Worm (Caenorhabditis elegans) whole organism, L3 larva: Measurements from ENCODE around the gene ptp-3.
A peak's percentile ranks its signal among the peaks of the same experiment; 100 is the strongest.
"Not testable (repeated sequence)": the region's sequence is repeated elsewhere in the genome, so short reads cannot be mapped to it uniquely, and the experiment has no call there.

Experiments used
- R02D3.7 ChIP-seq: fragments of 150-350 bp; optimal IDR thresholded peaks from 2 replicates; lab custom pipeline; 2014; ENCODE audit warnings: missing biosample characterization, missing genetic modification characterization
- ZK546.5 ChIP-seq: sonication (generic microtip); optimal IDR thresholded peaks from 2 replicates; lab custom pipeline; 2017; ENCODE audit warnings: missing biosample characterization, missing genetic modification characterization
- aly-2 ChIP-seq: fragments of 150-350 bp; optimal IDR thresholded peaks from 2 replicates; lab custom pipeline; 2014; ENCODE audit warnings: missing biosample characterization, missing genetic modification characterization
- ama-1 ChIP-seq: fragments of 150-350 bp; optimal IDR thresholded peaks from 2 replicates; lab custom pipeline; 2018
- ceh-16 ChIP-seq: sonication (generic microtip); optimal IDR thresholded peaks from 2 replicates; lab custom pipeline; 2017; ENCODE audit warnings: missing biosample characterization, missing genetic modification characterization
- ceh-28 ChIP-seq: fragments of 150-350 bp; optimal IDR thresholded peaks from 2 replicates; lab custom pipeline; 2014; ENCODE audit warnings: missing biosample characterization, missing genetic modification reagents, missing genetic modification characterization
- ceh-82 ChIP-seq: fragments of 150-350 bp; optimal IDR thresholded peaks from 2 replicates; lab custom pipeline; 2014; ENCODE audit warnings: missing biosample characterization, missing genetic modification characterization
- ceh-9 ChIP-seq: sonication (generic microtip); optimal IDR thresholded peaks from 2 replicates; lab custom pipeline; 2018; ENCODE audit warnings: missing biosample characterization, missing genetic modification characterization
- daf-12 ChIP-seq: fragments of 150-350 bp; optimal IDR thresholded peaks from 2 replicates; lab custom pipeline; 2014; ENCODE audit warnings: missing biosample characterization, missing genetic modification reagents, missing genetic modification characterization
- egl-27 ChIP-seq: sonication (generic microtip); optimal IDR thresholded peaks from 4 replicates; lab custom pipeline; 2017; ENCODE audit warnings: missing biosample characterization, missing genetic modification reagents, missing genetic modification characterization
- egl-5 ChIP-seq: fragments of 150-350 bp; optimal IDR thresholded peaks from 2 replicates; lab custom pipeline; 2017; ENCODE audit warnings: missing biosample characterization, missing genetic modification reagents, missing genetic modification characterization, inconsistent platforms
- elt-1 ChIP-seq: fragments of 150-350 bp; optimal IDR thresholded peaks from 2 replicates; lab custom pipeline; 2014; ENCODE audit warnings: missing biosample characterization, missing genetic modification characterization
- elt-2 ChIP-seq: sonication (generic microtip); optimal IDR thresholded peaks from 2 replicates; lab custom pipeline; 2016; ENCODE audit warnings: missing genetic modification reagents, mild to moderate bottlenecking, missing genetic modification characterization, missing compliant biosample characterization
- elt-3 ChIP-seq, 3 experiments: fragments of 150-350 bp in 1 of 3; sonication (generic microtip) in 2 of 3; optimal IDR thresholded peaks; 2 replicates in 2 of 3; 4 replicates in 1 of 3; lab custom pipeline; 2014 to 2017; ENCODE audit warnings: missing biosample characterization in 3 of 3, missing genetic modification characterization in 3 of 3
- eor-1 ChIP-seq, 2 experiments: fragments of 150-350 bp; optimal IDR thresholded peaks; 2 replicates each; lab custom pipeline; 2014 to 2018; ENCODE audit warnings: missing biosample characterization in 2 of 2, missing genetic modification characterization in 2 of 2
- fkh-10 ChIP-seq: sonication (generic microtip); optimal IDR thresholded peaks from 2 replicates; lab custom pipeline; 2017; ENCODE audit warnings: missing biosample characterization, missing genetic modification reagents, missing genetic modification characterization
- fkh-2 ChIP-seq: fragments of 150-350 bp; optimal IDR thresholded peaks from 2 replicates; lab custom pipeline; 2014; ENCODE audit warnings: missing biosample characterization, missing genetic modification reagents, missing genetic modification characterization
- fos-1 ChIP-seq: fragments of 150-350 bp; optimal IDR thresholded peaks from 2 replicates; lab custom pipeline; 2014; ENCODE audit warnings: missing biosample characterization, missing genetic modification characterization
- hmg-11 ChIP-seq: sonication (generic microtip); optimal IDR thresholded peaks from 2 replicates; lab custom pipeline; 2016; ENCODE audit warnings: missing genetic modification characterization, missing compliant biosample characterization
- jun-1 ChIP-seq: fragments of 150-350 bp; optimal IDR thresholded peaks from 2 replicates; lab custom pipeline; 2014; ENCODE audit warnings: missing biosample characterization, missing genetic modification reagents, missing genetic modification characterization
- lin-15B ChIP-seq: fragments of 150-350 bp; optimal IDR thresholded peaks from 2 replicates; lab custom pipeline; 2014; ENCODE audit warnings: missing biosample characterization, missing genetic modification characterization
- lin-39 ChIP-seq: fragments of 150-350 bp; optimal IDR thresholded peaks from 2 replicates; lab custom pipeline; 2018; ENCODE audit warnings: missing biosample characterization, missing genetic modification reagents, missing genetic modification characterization
- mdl-1 ChIP-seq: fragments of 150-350 bp; optimal IDR thresholded peaks from 2 replicates; lab custom pipeline; 2014; ENCODE audit warnings: missing biosample characterization, missing genetic modification characterization
- nfya-1 ChIP-seq: sonication (generic microtip); optimal IDR thresholded peaks from 2 replicates; lab custom pipeline; 2017; ENCODE audit warnings: missing genetic modification characterization, mild to moderate bottlenecking, missing compliant biosample characterization, antibody characterized with exemption, moderate library complexity; ENCODE audit not compliant: insufficient read depth
- nhr-12 ChIP-seq: fragments of 150-350 bp; optimal IDR thresholded peaks from 2 replicates; lab custom pipeline; 2014; ENCODE audit warnings: missing biosample characterization, missing genetic modification characterization
- nhr-23 ChIP-seq: fragments of 150-350 bp; optimal IDR thresholded peaks from 2 replicates; lab custom pipeline; 2014; ENCODE audit warnings: missing biosample characterization, missing genetic modification reagents, missing genetic modification characterization
- nhr-237 ChIP-seq: fragments of 150-350 bp; optimal IDR thresholded peaks from 2 replicates; lab custom pipeline; 2014; ENCODE audit warnings: missing biosample characterization, missing genetic modification characterization
- nhr-25 ChIP-seq: sonication (generic microtip); optimal IDR thresholded peaks from 2 replicates; lab custom pipeline; 2017; ENCODE audit warnings: missing biosample characterization, missing genetic modification characterization
- nhr-28 ChIP-seq: fragments of 150-350 bp; optimal IDR thresholded peaks from 2 replicates; lab custom pipeline; 2014; ENCODE audit warnings: missing biosample characterization, missing genetic modification characterization
- nhr-76 ChIP-seq: fragments of 150-350 bp; sonication (generic microtip); optimal IDR thresholded peaks from 5 replicates; lab custom pipeline; 2014; ENCODE audit warnings: missing biosample characterization, missing genetic modification characterization
- nhr-77 ChIP-seq: fragments of 150-350 bp; optimal IDR thresholded peaks from 2 replicates; lab custom pipeline; 2014; ENCODE audit warnings: missing biosample characterization, missing genetic modification characterization
- pha-4 ChIP-seq: fragments of 150-350 bp; optimal IDR thresholded peaks from 2 replicates; lab custom pipeline; 2014; ENCODE audit warnings: missing biosample characterization, missing genetic modification reagents, missing genetic modification characterization
- pqm-1 ChIP-seq: fragments of 150-350 bp; optimal IDR thresholded peaks from 2 replicates; lab custom pipeline; 2017; ENCODE audit warnings: missing biosample characterization, missing genetic modification characterization, inconsistent platforms
- snpc-4 ChIP-seq: fragments of 150-350 bp; optimal IDR thresholded peaks from 2 replicates; lab custom pipeline; 2014; ENCODE audit warnings: missing biosample characterization, missing genetic modification characterization
- unc-62 ChIP-seq: fragments of 150-350 bp; sonication (generic microtip); optimal IDR thresholded peaks from 4 replicates; lab custom pipeline; 2014; ENCODE audit warnings: missing biosample characterization, missing genetic modification reagents, missing genetic modification characterization
- ztf-11 ChIP-seq: fragments of 150-350 bp; optimal IDR thresholded peaks from 2 replicates; lab custom pipeline; 2014; ENCODE audit warnings: missing biosample characterization, missing genetic modification characterization
- ztf-4 ChIP-seq: fragments of 150-350 bp; optimal IDR thresholded peaks from 2 replicates; lab custom pipeline; 2014; ENCODE audit warnings: missing biosample characterization, missing genetic modification characterization

Gene ptp-3

DNA sequence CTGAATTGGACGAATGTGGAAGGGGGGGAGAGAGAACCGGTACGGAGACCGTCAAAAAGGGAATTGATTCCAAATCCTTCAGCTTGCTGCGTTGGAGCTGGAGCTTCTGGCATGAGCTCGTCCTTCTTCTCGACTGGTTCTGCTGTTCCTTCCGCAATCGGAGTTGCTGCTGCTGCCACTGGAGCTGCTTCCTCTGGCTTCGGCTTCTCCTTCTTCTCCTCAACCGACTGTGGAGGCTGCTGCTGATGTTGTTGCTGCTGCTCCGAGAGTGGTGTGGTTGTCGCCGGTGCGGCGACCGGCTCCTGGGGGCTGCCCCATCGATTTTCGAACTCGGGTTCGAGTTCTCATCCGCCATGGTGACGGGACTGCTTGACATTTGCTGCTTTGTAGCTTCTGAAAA lies 40.6 kb upstream of the ptp-3 start, which contains the start of gene R03D7.2:
Gene R03D7.2 (minus strand): TSS at position 399 of the 400 bp plus-strand sequence.
- TF ChIP-seq fos-1 (tag; lab: Kevin White, UChicago) (no peak), unc-62 (no peak), nhr-25 (tag; lab: Kevin White, UChicago) (no peak)

DNA sequence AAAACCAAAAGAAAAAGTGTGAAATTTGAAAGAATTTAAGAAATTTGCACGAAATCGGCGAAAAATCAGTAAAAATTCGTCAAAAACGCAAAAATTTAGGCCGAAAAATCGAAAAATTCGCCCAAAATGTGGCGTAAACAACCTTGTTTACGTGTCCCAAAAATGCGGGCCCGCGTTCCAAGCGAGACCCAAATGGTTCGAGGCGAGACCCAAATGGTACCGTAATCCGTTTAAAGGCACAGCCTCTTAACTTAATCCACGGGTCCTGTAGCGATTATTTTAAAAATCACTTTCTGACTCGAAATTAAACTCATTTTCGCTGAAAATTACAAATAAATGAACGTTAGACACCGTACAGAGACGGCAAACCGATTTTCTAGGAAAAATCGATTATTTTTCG lies 40.0 kb upstream of the ptp-3 start:
- TF ChIP-seq daf-12 (no peak), nhr-28 (tag; lab: Kevin White, UChicago) (no peak), nhr-76 (tag; lab: Kevin White, UChicago) (no peak), mdl-1 (tag; lab: Kevin White, UChicago) (no peak), nhr-77 (tag; lab: Kevin White, UChicago) (no peak), eor-1 (tag; optimal IDR thresholded peaks at IDR 0.05; lab: Kevin White, UChicago) (no peak), ztf-11 (tag; lab: Kevin White, UChicago) (no peak), nhr-237 (tag; lab: Kevin White, UChicago) (no peak), ceh-9 (tag; lab: Kevin White, UChicago) (no peak), nhr-23 (tag; lab: Kevin White, UChicago) (no peak), R02D3.7 (tag; lab: Kevin White, UChicago) (no peak), ztf-4 (no peak), ceh-82 (tag; lab: Kevin White, UChicago) (no peak), pqm-1 (tag; lab: Kevin White, UChicago) (no peak)

DNA sequence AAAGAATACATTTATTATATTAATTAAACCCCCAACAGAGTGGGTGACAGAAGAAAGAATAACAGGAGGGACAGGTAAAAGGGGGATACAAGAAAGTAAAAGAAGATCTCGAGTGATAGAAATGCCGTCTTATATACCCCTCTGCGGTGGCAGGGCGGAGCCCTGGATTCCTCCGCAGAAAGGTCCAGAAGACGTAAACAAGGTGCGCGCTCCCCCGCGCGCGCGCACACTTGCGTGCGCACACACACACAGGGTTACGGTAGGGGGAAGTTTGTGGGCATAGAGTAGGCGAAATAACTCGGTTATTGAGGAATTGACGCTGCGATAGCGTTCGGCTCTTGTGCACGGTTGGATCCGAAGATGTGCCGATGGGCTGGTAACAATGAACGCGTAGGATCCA lies 33.4 kb upstream of the ptp-3 start, which contains the start of gene R03D7.15:
Gene R03D7.15 (plus strand): TSS at position 299 of the 400 bp plus-strand sequence.
- not testable (repeated sequence) for TF ChIP-seq hmg-11; nfya-1 (tag; lab: Kevin White, UChicago); lin-15B

DNA sequence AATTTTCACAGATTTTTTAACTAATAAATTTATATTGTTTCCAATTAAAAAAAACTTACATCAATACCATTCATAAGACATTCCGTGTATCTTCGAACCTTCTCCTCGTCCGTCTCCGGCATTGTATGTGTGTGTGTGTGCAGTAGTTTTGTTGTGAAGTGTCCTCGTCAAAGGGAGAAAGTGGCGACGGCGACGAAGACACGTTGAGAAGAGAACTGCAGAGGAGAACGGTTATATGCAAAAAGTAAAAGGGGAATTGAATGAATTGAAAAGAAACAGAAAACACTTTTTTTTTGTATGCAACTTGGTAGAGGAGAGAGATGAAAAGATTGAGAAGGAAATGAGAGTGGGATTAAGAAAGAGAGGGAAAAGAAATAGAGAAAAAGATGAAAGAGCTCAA lies 29.9 kb upstream of the ptp-3 start:
- TF ChIP-seq elt-2 (tag; lab: Kevin White, UChicago) (no peak), lin-39 (tag; lab: Kevin White, UChicago) (no peak), aly-2 (tag; lab: Kevin White, UChicago) (no peak)

DNA sequence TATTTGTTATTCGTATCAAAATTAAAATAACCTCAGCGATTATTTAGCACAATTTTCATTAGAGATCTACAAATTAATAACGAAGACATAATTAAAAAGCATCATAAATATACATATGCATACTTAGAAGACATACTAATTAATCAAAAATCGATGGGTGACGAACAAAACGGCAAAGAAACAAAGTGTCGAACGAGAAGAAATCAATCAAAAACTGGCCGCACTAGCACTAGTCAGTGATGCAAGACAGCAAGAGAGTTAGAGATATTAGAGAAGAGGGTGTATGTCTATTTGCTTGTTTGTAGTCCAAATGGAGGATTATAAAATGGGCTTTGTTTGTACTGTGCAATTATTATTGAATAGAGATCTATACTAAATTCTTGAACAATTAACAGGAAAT lies 28.5 kb upstream of the ptp-3 start:
- TF ChIP-seq lin-39 (tag; lab: Kevin White, UChicago) = peak; percentile 65
- peak; percentile 59 for TF ChIP-seq nfya-1 (tag; lab: Kevin White, UChicago)
- no peak for TF ChIP-seq egl-27 (tag; lab: Kevin White, UChicago)
- TF ChIP-seq unc-62 = no peak
- no peak for TF ChIP-seq elt-1
- peak; percentile 5 for TF ChIP-seq nhr-23 (tag; lab: Kevin White, UChicago)
- no peak for TF ChIP-seq nhr-12 (tag; lab: Kevin White, UChicago)
- TF ChIP-seq fkh-10 = no peak
- peak; percentile 20 for TF ChIP-seq snpc-4 (tag; lab: Kevin White, UChicago)
- peak; percentile 28 for TF ChIP-seq pha-4 (tag; lab: Kevin White, UChicago)
- TF ChIP-seq hmg-11 = peak; percentile 13

DNA sequence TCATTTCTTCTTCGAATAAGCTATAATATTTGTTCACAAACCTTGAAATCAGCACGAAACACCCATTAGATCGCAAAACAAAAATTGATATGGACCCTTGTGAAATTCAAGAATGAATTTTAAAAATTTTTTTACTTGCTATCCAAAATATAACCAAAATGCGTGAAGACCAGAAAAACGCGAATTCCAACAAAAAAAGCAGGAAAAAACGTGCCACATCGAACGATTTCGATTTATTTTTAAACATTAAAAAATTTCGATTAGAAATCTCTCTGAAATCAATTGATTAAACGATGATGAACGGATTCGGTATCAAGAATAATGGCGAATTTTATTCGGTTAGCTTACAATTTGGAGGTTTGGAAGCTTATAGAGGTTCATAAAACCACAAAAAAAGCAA lies 28.0 kb upstream of the ptp-3 start, which contains the start of the genes tceb-3 and gskl-1:
Gene tceb-3 (minus strand): TSS at position 101 of the 400 bp plus-strand sequence.
Gene gskl-1 (plus strand): TSS at position 243 of the 400 bp plus-strand sequence.
- TF ChIP-seq nhr-23 (tag; lab: Kevin White, UChicago) (no peak), nhr-25 (tag; lab: Kevin White, UChicago) (no peak), ceh-28 (no peak), daf-12 (no peak), egl-5 (tag; lab: Kevin White, UChicago) (no peak), lin-15B (no peak), fkh-2 (tag; lab: Kevin White, UChicago) (no peak), ZK546.5 (no peak), nhr-77 (tag; lab: Kevin White, UChicago) (no peak), fkh-10 (no peak), ama-1 (lab: Kevin White, UChicago) (no peak), elt-1 (no peak), pha-4 (tag; lab: Kevin White, UChicago) (no peak), unc-62 (no peak), elt-3 (tag; optimal IDR thresholded peaks at IDR 0.05; lab: Kevin White, UChicago) (no peak), ceh-16 (tag; lab: Kevin White, UChicago) (no peak), jun-1 (tag; lab: Kevin White, UChicago) (no peak), mdl-1 (tag; lab: Kevin White, UChicago) (no peak), pqm-1 (tag; lab: Kevin White, UChicago) (no peak), lin-39 (tag; lab: Kevin White, UChicago) (no peak)
- TF ChIP-seq, all 47 proteins: peak for 0
